Fruit fly (Drosophila melanogaster) whole organism, embryonic: ENCODE data around the gene Dsp1.
A peak's percentile ranks its signal among the peaks of the same experiment; 100 is the strongest.

ENCODE experiments used
- Adf1 ChIP-seq: fragments of 200-800 bp; sonication (Bioruptor generic); IDR thresholded peaks from 2 replicates; pipeline ENCODE4 v1.3.6; 2022; ENCODE audit warnings: missing biosample characterization, missing genetic modification characterization
- CG10366 ChIP-seq: fragments of 200-800 bp; sonication (Bioruptor generic); IDR thresholded peaks from 2 replicates; pipeline ENCODE4 v1.3.6; 2022; ENCODE audit warnings: missing biosample characterization, missing genetic modification characterization
- CG11093 ChIP-seq: fragments of 200-800 bp; sonication (Bioruptor generic); IDR thresholded peaks from 3 replicates; pipeline ENCODE4 v1.3.6; 2022; ENCODE audit warnings: missing biosample characterization, missing genetic modification characterization
- CG11247 ChIP-seq: fragments of 200-800 bp; sonication (Bioruptor generic); IDR thresholded peaks from 2 replicates; pipeline ENCODE4 v1.3.6; 2022; ENCODE audit warnings: missing biosample characterization, missing genetic modification characterization
- CG14014 ChIP-seq: fragments of 200-800 bp; sonication (Bioruptor generic); IDR thresholded peaks from 2 replicates; pipeline ENCODE4 v1.3.6; 2022; ENCODE audit warnings: missing biosample characterization, missing genetic modification characterization
- CG15011 ChIP-seq: fragments of 200-800 bp; sonication (Bioruptor generic); optimal IDR thresholded peaks from 3 replicates; lab custom pipeline; 2018; ENCODE audit warnings: missing biosample characterization, mild to moderate bottlenecking, missing genetic modification characterization
- CG15601 ChIP-seq: fragments of 200-800 bp; sonication (Bioruptor generic); optimal IDR thresholded peaks from 3 replicates; lab custom pipeline; 2019; ENCODE audit warnings: missing biosample characterization, mild to moderate bottlenecking, missing genetic modification characterization, moderate library complexity
- CG17802 ChIP-seq: fragments of 200-800 bp; sonication (Bioruptor generic); optimal IDR thresholded peaks from 2 replicates; lab custom pipeline; 2018; ENCODE audit warnings: missing biosample characterization, mild to moderate bottlenecking, missing genetic modification characterization, moderate library complexity
- CG18764 ChIP-seq: fragments of 200-800 bp; sonication (Bioruptor generic); optimal IDR thresholded peaks from 3 replicates; lab custom pipeline; 2016; ENCODE audit warnings: missing biosample characterization, missing genetic modification characterization
- CG2678 ChIP-seq: fragments of 200-800 bp; sonication (Bioruptor generic); optimal IDR thresholded peaks from 3 replicates; lab custom pipeline; 2019; ENCODE audit warnings: missing biosample characterization, mild to moderate bottlenecking, missing genetic modification characterization, moderate library complexity
- CG32772 ChIP-seq: fragments of 200-800 bp; sonication (Bioruptor generic); IDR thresholded peaks from 2 replicates; pipeline ENCODE4 v1.3.6; 2022; ENCODE audit warnings: missing biosample characterization, missing genetic modification characterization
- CG33213 ChIP-seq: fragments of 200-800 bp; sonication (Bioruptor generic); optimal IDR thresholded peaks from 3 replicates; lab custom pipeline; 2016; ENCODE audit warnings: missing biosample characterization, missing genetic modification characterization
- CG3407 ChIP-seq: fragments of 200-800 bp; sonication (Bioruptor generic); optimal IDR thresholded peaks from 2 replicates; lab custom pipeline; 2018; ENCODE audit warnings: missing biosample characterization, mild to moderate bottlenecking, missing genetic modification characterization
- CG34224 ChIP-seq: fragments of 200-800 bp; sonication (Bioruptor generic); IDR thresholded peaks from 3 replicates; pipeline ENCODE4 v1.3.6; 2022; ENCODE audit warnings: missing biosample characterization, missing genetic modification characterization; ENCODE audit not compliant: partially characterized antibody
- CG34376 ChIP-seq: fragments of 200-800 bp; sonication (Bioruptor generic); optimal IDR thresholded peaks from 2 replicates; lab custom pipeline; 2018; ENCODE audit warnings: missing biosample characterization, mild to moderate bottlenecking, missing genetic modification characterization
- CG3995 ChIP-seq: fragments of 200-800 bp; sonication (Bioruptor generic); optimal IDR thresholded peaks from 3 replicates; lab custom pipeline; 2016; ENCODE audit warnings: missing biosample characterization, missing genetic modification characterization
- CG42726 ChIP-seq: fragments of 200-800 bp; sonication (Bioruptor generic); IDR thresholded peaks from 2 replicates; pipeline ENCODE4 v1.3.6; 2022; ENCODE audit warnings: missing biosample characterization, missing genetic modification characterization; ENCODE audit not compliant: partially characterized antibody
- CG9215 ChIP-seq: fragments of 200-800 bp; sonication (Bioruptor generic); IDR thresholded peaks from 2 replicates; pipeline ENCODE4 v1.3.6; 2022; ENCODE audit warnings: missing biosample characterization, missing genetic modification characterization
- CG9437 ChIP-seq: fragments of 200-800 bp; sonication (Bioruptor generic); optimal IDR thresholded peaks from 2 replicates; lab custom pipeline; 2018; ENCODE audit warnings: missing biosample characterization, mild to moderate bottlenecking, missing genetic modification characterization
- CG9876 ChIP-seq: fragments of 200-800 bp; sonication (Bioruptor generic); optimal IDR thresholded peaks from 2 replicates; lab custom pipeline; 2016; ENCODE audit warnings: missing biosample characterization, missing genetic modification characterization
- Elba2 ChIP-seq: fragments of 200-800 bp; sonication (Bioruptor generic); optimal IDR thresholded peaks from 3 replicates; lab custom pipeline; 2016; ENCODE audit warnings: missing biosample characterization, missing genetic modification characterization
- Ets97D ChIP-seq: fragments of 200-800 bp; sonication (Bioruptor generic); optimal IDR thresholded peaks from 3 replicates; lab custom pipeline; 2016; ENCODE audit warnings: missing biosample characterization, missing genetic modification characterization
- Fer1 ChIP-seq: fragments of 200-800 bp; sonication (Bioruptor generic); optimal IDR thresholded peaks from 2 replicates; lab custom pipeline; 2017; ENCODE audit warnings: missing biosample characterization, mild to moderate bottlenecking, missing genetic modification characterization
- Fer2 ChIP-seq: fragments of 200-800 bp; sonication (Bioruptor generic); optimal IDR thresholded peaks from 2 replicates; lab custom pipeline; 2018; ENCODE audit warnings: missing biosample characterization, mild to moderate bottlenecking, missing genetic modification characterization, moderate library complexity
- Gug ChIP-seq: fragments of 200-800 bp; sonication (Bioruptor generic); IDR thresholded peaks from 4 replicates; pipeline ENCODE4 v1.3.6; 2022; ENCODE audit warnings: missing biosample characterization, missing genetic modification characterization
- HLH3B ChIP-seq: fragments of 200-800 bp; sonication (Bioruptor generic); IDR thresholded peaks from 2 replicates; pipeline ENCODE4 v1.3.6; 2022; ENCODE audit warnings: missing biosample characterization, missing genetic modification characterization
- Lpt ChIP-seq: fragments of >200 bp; optimal IDR thresholded peaks from 2 replicates; lab custom pipeline; 2018; ENCODE audit warnings: missing biosample characterization, missing genetic modification characterization
- Mad ChIP-seq: fragments of 200-800 bp; sonication (Bioruptor generic); optimal IDR thresholded peaks from 2 replicates; lab custom pipeline; 2016; ENCODE audit warnings: missing biosample characterization, missing genetic modification characterization
- NFAT ChIP-seq: fragments of 200-800 bp; sonication (Bioruptor generic); IDR thresholded peaks from 2 replicates; pipeline ENCODE4 v1.3.6; 2022; ENCODE audit warnings: missing biosample characterization, missing genetic modification characterization
- Poxn ChIP-seq: fragments of 200-800 bp; sonication (Bioruptor generic); IDR thresholded peaks from 2 replicates; pipeline ENCODE4 v1.3.6; 2022; ENCODE audit warnings: missing biosample characterization, missing genetic modification characterization
- Rx ChIP-seq: fragments of 200-800 bp; sonication (Bioruptor generic); IDR thresholded peaks from 2 replicates; pipeline ENCODE4 v1.3.6; 2022; ENCODE audit warnings: missing biosample characterization, missing genetic modification characterization
- Spps ChIP-seq: fragments of 200-800 bp; sonication (Bioruptor generic); optimal IDR thresholded peaks from 2 replicates; lab custom pipeline; 2018; ENCODE audit warnings: missing biosample characterization, mild to moderate bottlenecking, missing genetic modification characterization
- Ssrp ChIP-seq: fragments of 200-800 bp; sonication (Bioruptor generic); optimal IDR thresholded peaks from 2 replicates; lab custom pipeline; 2018; ENCODE audit warnings: missing biosample characterization, mild to moderate bottlenecking, missing genetic modification characterization, moderate library complexity
- cato ChIP-seq: fragments of 200-800 bp; sonication (Bioruptor generic); optimal IDR thresholded peaks from 2 replicates; lab custom pipeline; 2016; ENCODE audit warnings: missing biosample characterization, missing genetic modification characterization, borderline replicate concordance
- cg ChIP-seq: fragments of 200-800 bp; sonication (Bioruptor generic); optimal IDR thresholded peaks from 3 replicates; lab custom pipeline; 2019; ENCODE audit warnings: missing biosample characterization, mild to moderate bottlenecking, missing genetic modification characterization, moderate library complexity
- chinmo ChIP-seq: fragments of 200-800 bp; sonication (Bioruptor generic); IDR thresholded peaks from 4 replicates; pipeline ENCODE4 v1.3.6; 2022; ENCODE audit warnings: missing biosample characterization, missing genetic modification characterization; ENCODE audit not compliant: partially characterized antibody
- corto ChIP-seq: fragments of 200-800 bp; sonication (Bioruptor generic); optimal IDR thresholded peaks from 2 replicates; lab custom pipeline; 2016; ENCODE audit warnings: missing biosample characterization, mild to moderate bottlenecking, missing genetic modification characterization, moderate library complexity
- dmrt99B ChIP-seq: fragments of 200-800 bp; sonication (Bioruptor generic); optimal IDR thresholded peaks from 2 replicates; lab custom pipeline; 2018; ENCODE audit warnings: missing biosample characterization, mild to moderate bottlenecking, missing genetic modification characterization, moderate library complexity
- fu2 ChIP-seq: fragments of 200-800 bp; sonication (Bioruptor generic); optimal IDR thresholded peaks from 2 replicates; lab custom pipeline; 2016; ENCODE audit warnings: missing biosample characterization, missing genetic modification characterization
- insv ChIP-seq, 2 experiments: fragments of 200-800 bp; sonication (Bioruptor generic); optimal IDR thresholded peaks; 3 replicates each; lab custom pipeline; 2016 to 2018; ENCODE audit warnings: missing biosample characterization in 2 of 2, missing genetic modification characterization in 2 of 2
- jumu ChIP-seq: fragments of 200-800 bp; sonication (Bioruptor generic); optimal IDR thresholded peaks from 3 replicates; lab custom pipeline; 2016; ENCODE audit warnings: missing biosample characterization, missing genetic modification characterization
- mld ChIP-seq: fragments of 200-800 bp; sonication (Bioruptor generic); IDR thresholded peaks from 3 replicates; pipeline ENCODE4 v1.3.6; 2022; ENCODE audit warnings: missing biosample characterization, missing genetic modification characterization; ENCODE audit not compliant: partially characterized antibody
- nerfin-1 ChIP-seq: fragments of 200-800 bp; sonication (Bioruptor generic); optimal IDR thresholded peaks from 3 replicates; lab custom pipeline; 2019; ENCODE audit warnings: missing biosample characterization, mild to moderate bottlenecking, missing genetic modification characterization, moderate library complexity
- peb ChIP-seq: fragments of 200-800 bp; sonication (Bioruptor generic); IDR thresholded peaks from 2 replicates; pipeline ENCODE4 v1.3.6; 2022; ENCODE audit warnings: missing biosample characterization, missing genetic modification characterization
- phol ChIP-seq: fragments of 200-800 bp; sonication (Bioruptor generic); optimal IDR thresholded peaks from 3 replicates; lab custom pipeline; 2018; ENCODE audit warnings: missing biosample characterization, mild to moderate bottlenecking, missing genetic modification characterization, moderate library complexity
- slbo ChIP-seq: fragments of 200-800 bp; sonication (Bioruptor generic); IDR thresholded peaks from 2 replicates; pipeline ENCODE4 v1.3.6; 2022; ENCODE audit warnings: missing biosample characterization, missing genetic modification characterization
- sob ChIP-seq: fragments of 200-800 bp; sonication (Bioruptor generic); IDR thresholded peaks from 2 replicates; pipeline ENCODE4 v1.3.6; 2022; ENCODE audit warnings: missing biosample characterization, missing genetic modification characterization
- tna ChIP-seq: fragments of 200-800 bp; sonication (Bioruptor generic); IDR thresholded peaks from 2 replicates; pipeline ENCODE4 v1.3.6; 2022; ENCODE audit warnings: missing biosample characterization, missing genetic modification characterization; ENCODE audit not compliant: partially characterized antibody
- unpg ChIP-seq: fragments of 200-800 bp; sonication (Bioruptor generic); optimal IDR thresholded peaks from 3 replicates; lab custom pipeline; 2018; ENCODE audit warnings: missing biosample characterization, mild to moderate bottlenecking, missing genetic modification characterization, moderate library complexity
- wor ChIP-seq: fragments of 200-800 bp; sonication (Bioruptor generic); IDR thresholded peaks from 2 replicates; pipeline ENCODE4 v1.3.6; 2022; ENCODE audit warnings: missing biosample characterization, missing genetic modification characterization
- zen ChIP-seq: fragments of 200-800 bp; sonication (Bioruptor generic); optimal IDR thresholded peaks from 3 replicates; lab custom pipeline; 2018; ENCODE audit warnings: missing biosample characterization, mild to moderate bottlenecking, missing genetic modification characterization, moderate library complexity

Gene Dsp1

DNA sequence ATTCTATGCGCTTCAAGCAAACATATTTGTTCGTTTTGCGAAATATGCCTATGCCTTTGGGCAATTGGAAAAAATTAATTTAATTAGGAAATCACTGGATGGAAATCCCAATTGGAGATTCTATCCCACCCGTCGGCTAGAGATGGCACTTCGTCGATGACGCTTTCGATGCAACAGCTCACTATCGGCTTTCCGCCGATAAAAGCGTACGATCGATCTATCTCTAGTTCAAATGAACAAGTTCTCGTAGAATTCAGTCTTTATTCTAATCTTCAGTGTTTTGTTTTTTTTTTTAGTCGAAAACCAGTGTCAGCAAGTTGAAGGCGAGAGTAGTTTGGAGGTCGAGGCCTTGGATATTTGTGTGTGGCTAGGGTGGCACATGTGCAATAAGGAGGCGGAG, 10.3 kb upstream of the Dsp1 start, which contains the start of the genes CG9917 and CG32579 (continued):
- TF ChIP-seq chinmo (peak; percentile 83; the same call in 2 of the 4 replicates), CG17802 (tag; lab: Kevin White, UChicago) (no peak), zen (tag; lab: Kevin White, UChicago) (peak; percentile 23), Lpt (GFP tag; lab: Kevin White, UChicago) (no peak), CG33213 (GFP tag; lab: Kevin White, UChicago) (peak; percentile 18), mld (GFP tag; lab: Robert Waterston, UW) (peak; percentile 71; the same call in 2 of the 3 replicates), CG15011 (GFP tag; lab: Kevin White, UChicago) (no peak), Ets97D (peak; percentile 55), unpg (GFP tag; lab: Kevin White, UChicago) (no peak), Mad (GFP tag; lab: Kevin White, UChicago) (no peak), CG10366 (GFP tag; lab: Robert Waterston, UW) (no peak), Ssrp (no peak), cg (GFP tag; lab: Kevin White, UChicago) (no peak), CG11247 (GFP tag; lab: Robert Waterston, UW) (no peak), dmrt99B (no peak), wor (GFP tag; lab: Robert Waterston, UW) (no peak), sob (GFP tag; lab: Robert Waterston, UW) (no peak), CG9215 (GFP tag; lab: Robert Waterston, UW) (no peak), CG14014 (GFP tag; lab: Robert Waterston, UW) (no peak), Spps (no peak), phol (no peak), CG34376 (GFP tag; lab: Kevin White, UChicago) (peak; percentile 13), CG3995 (GFP tag; lab: Kevin White, UChicago) (peak; percentile 80), corto (no peak), CG34224 (GFP tag; lab: Robert Waterston, UW) (peak; percentile 81), CG2678 (tag; lab: Kevin White, UChicago) (no peak), Fer1 (peak; percentile 13), CG3407 (GFP tag; lab: Kevin White, UChicago) (no peak), cato (no peak), Elba2 (GFP tag; lab: Kevin White, UChicago) (peak; percentile 97), tna (peak; percentile 60; the same call in 1 of the 2 replicates), Rx (GFP tag; lab: Robert Waterston, UW) (no peak), CG9876 (no peak), Fer2 (tag; lab: Kevin White, UChicago) (no peak), Poxn (GFP tag; lab: Robert Waterston, UW) (no peak), CG42726 (GFP tag; lab: Robert Waterston, UW) (peak; percentile 72; the same call in 1 of the 2 replicates), CG11093 (GFP tag; lab: Robert Waterston, UW) (no peak), peb (GFP tag; lab: Robert Waterston, UW) (no peak), CG32772 (GFP tag; lab: Robert Waterston, UW) (no peak), CG18764 (GFP tag; lab: Kevin White, UChicago) (no peak), insv (GFP tag; optimal IDR thresholded peaks at IDR 0.05; lab: Kevin White, UChicago) (peak; percentile 86 to 97), CG15601 (tag; lab: Kevin White, UChicago) (no peak), Adf1 (peak; percentile 15; the same call in 1 of the 2 replicates), CG9437 (GFP tag; lab: Kevin White, UChicago) (no peak), jumu (GFP tag; lab: Kevin White, UChicago) (no peak), HLH3B (GFP tag; lab: Robert Waterston, UW) (no peak), fu2 (GFP tag; lab: Kevin White, UChicago) (no peak), NFAT (peak; percentile 34; the same call in 1 of the 2 replicates), Gug (GFP tag; lab: Robert Waterston, UW) (no peak), slbo (GFP tag; lab: Robert Waterston, UW) (no peak; the same call in 1 of the 2 replicates), nerfin-1 (tag; lab: Kevin White, UChicago) (no peak)
